Worm (Caenorhabditis elegans) whole organism, L4 larva: ENCODE measurements around the gene elli-1.
A peak's percentile ranks its signal among the peaks of the same experiment; 100 is the strongest.

Experiments
- F26F4.8 ChIP-seq: fragments of 200-800 bp; sonication (Bioruptor generic); conservative IDR thresholded peaks from 2 replicates; pipeline ENCODE4 v1.3.6; 2022; ENCODE audit warnings: missing genetic modification characterization, missing compliant biosample characterization
- F49E8.2 ChIP-seq: sonication (generic microtip); optimal IDR thresholded peaks from 2 replicates; lab custom pipeline; 2016; ENCODE audit warnings: missing compliant biosample characterization, mild to moderate bottlenecking, missing genetic modification characterization, borderline replicate concordance
- R02D3.7 ChIP-seq: fragments of 150-350 bp; sonication (generic microtip); optimal IDR thresholded peaks from 3 replicates; lab custom pipeline; 2014; ENCODE audit warnings: missing biosample characterization, missing genetic modification characterization
- T20F7.1 ChIP-seq: fragments of 200-800 bp; sonication (Bioruptor generic); optimal IDR thresholded peaks from 2 replicates; lab custom pipeline; 2018; ENCODE audit warnings: mild to moderate bottlenecking, missing genetic modification characterization, missing compliant biosample characterization
- Y105C5A.15 ChIP-seq: fragments of 200-800 bp; sonication (Bioruptor generic); IDR thresholded peaks from 2 replicates; pipeline ENCODE4 v1.3.6; 2022; ENCODE audit warnings: missing genetic modification characterization, missing compliant biosample characterization
- ZK337.2 ChIP-seq: fragments of 200-800 bp; sonication (Bioruptor generic); IDR thresholded peaks from 2 replicates; pipeline ENCODE4 v1.3.6; 2022; ENCODE audit warnings: missing genetic modification reagents, missing genetic modification characterization, missing compliant biosample characterization
- aha-1 ChIP-seq: fragments of 150-350 bp; peaks from one replicate; lab custom pipeline; 2014; ENCODE audit warnings: missing biosample characterization, missing genetic modification characterization
- aly-2 ChIP-seq: sonication (generic microtip); optimal IDR thresholded peaks from 2 replicates; lab custom pipeline; 2018; ENCODE audit warnings: missing biosample characterization, missing genetic modification characterization
- ama-1 ChIP-seq: fragments of 150-350 bp; optimal IDR thresholded peaks from 2 replicates; lab custom pipeline; 2014; ENCODE audit warnings: inconsistent platforms, mixed read lengths
- ceh-32 ChIP-seq: sonication (generic microtip); optimal IDR thresholded peaks from 2 replicates; lab custom pipeline; 2016; ENCODE audit warnings: mild to moderate bottlenecking, missing genetic modification characterization, missing compliant biosample characterization; ENCODE audit not compliant: poor library complexity
- daf-12 ChIP-seq: fragments of 150-350 bp; optimal IDR thresholded peaks from 2 replicates; lab custom pipeline; 2014; ENCODE audit warnings: missing biosample characterization, missing genetic modification reagents, missing genetic modification characterization
- daf-16 ChIP-seq, 3 experiments: sonication (generic microtip); optimal IDR thresholded peaks; 2 replicates each; lab custom pipeline; 2016 to 2017; ENCODE audit warnings: missing genetic modification characterization in 3 of 3, missing genetic modification reagents in 3 of 3, mild to moderate bottlenecking in 2 of 3, missing compliant biosample characterization in 2 of 3, missing biosample characterization in 1 of 3, moderate library complexity in 1 of 3
- dmd-6 ChIP-seq: fragments of 200-800 bp; sonication (Bioruptor generic); IDR thresholded peaks from 2 replicates; pipeline ENCODE4 v1.3.6; 2022; ENCODE audit warnings: missing genetic modification reagents, missing genetic modification characterization, missing compliant biosample characterization
- dpl-1 ChIP-seq: fragments of 150-350 bp; optimal IDR thresholded peaks from 2 replicates; lab custom pipeline; 2014; ENCODE audit warnings: missing biosample characterization, missing genetic modification reagents, missing genetic modification characterization
- dve-1 ChIP-seq: sonication (generic microtip); optimal IDR thresholded peaks from 2 replicates; lab custom pipeline; 2017; ENCODE audit warnings: antibody characterized with exemption, mild to moderate bottlenecking, missing genetic modification characterization, missing compliant biosample characterization; ENCODE audit not compliant: insufficient read depth
- egl-27 ChIP-seq: sonication (generic microtip); optimal IDR thresholded peaks from 3 replicates; lab custom pipeline; 2017; ENCODE audit warnings: missing biosample characterization, missing genetic modification reagents, missing genetic modification characterization
- fos-1 ChIP-seq: fragments of 150-350 bp; optimal IDR thresholded peaks from 2 replicates; lab custom pipeline; 2014; ENCODE audit warnings: missing biosample characterization, missing genetic modification characterization
- hif-1 ChIP-seq, 2 experiments: sonication (generic microtip); optimal IDR thresholded peaks; 2 replicates each; lab custom pipeline; 2016 to 2017; ENCODE audit warnings: missing compliant biosample characterization in 2 of 2, missing genetic modification characterization in 2 of 2, missing genetic modification reagents in 2 of 2, missing genotype in 2 of 2, mild to moderate bottlenecking in 1 of 2
- hlh-11 ChIP-seq: fragments of 200-800 bp; sonication (Bioruptor generic); optimal IDR thresholded peaks from 2 replicates; lab custom pipeline; 2018; ENCODE audit warnings: mild to moderate bottlenecking, missing genetic modification characterization, missing compliant biosample characterization
- hlh-30 ChIP-seq: sonication (generic microtip); optimal IDR thresholded peaks from 2 replicates; lab custom pipeline; 2017; ENCODE audit warnings: antibody characterized with exemption, mild to moderate bottlenecking, missing genetic modification characterization, missing compliant biosample characterization; ENCODE audit not compliant: insufficient read depth
- jun-1 ChIP-seq: fragments of 150-350 bp; optimal IDR thresholded peaks from 2 replicates; lab custom pipeline; 2014; ENCODE audit warnings: missing biosample characterization, missing genetic modification reagents, missing genetic modification characterization
- madf-9 ChIP-seq: fragments of 200-800 bp; sonication (Bioruptor generic); conservative IDR thresholded peaks from 2 replicates; pipeline ENCODE4 v1.3.6; 2022; ENCODE audit warnings: missing genetic modification reagents, missing genetic modification characterization, missing compliant biosample characterization
- mdt-29 ChIP-seq: fragments of 200-800 bp; sonication (Bioruptor generic); IDR thresholded peaks from 2 replicates; pipeline ENCODE4 v1.3.6; 2022; ENCODE audit warnings: missing genetic modification reagents, missing genetic modification characterization, missing compliant biosample characterization
- mep-1 ChIP-seq: fragments of 150-350 bp; sonication (generic microtip); optimal IDR thresholded peaks from 3 replicates; lab custom pipeline; 2014; ENCODE audit warnings: missing biosample characterization, missing genetic modification characterization
- nhr-102 ChIP-seq: sonication (generic microtip); optimal IDR thresholded peaks from 2 replicates; lab custom pipeline; 2016; ENCODE audit warnings: mild to moderate bottlenecking, missing genetic modification characterization, moderate library complexity, missing compliant biosample characterization
- nhr-25 ChIP-seq: sonication (generic microtip); optimal IDR thresholded peaks from 2 replicates; lab custom pipeline; 2017; ENCODE audit warnings: missing genetic modification characterization, mild to moderate bottlenecking, missing compliant biosample characterization, antibody characterized with exemption, moderate library complexity, borderline replicate concordance; ENCODE audit not compliant: insufficient read depth
- nhr-28 ChIP-seq: fragments of 150-350 bp; optimal IDR thresholded peaks from 2 replicates; lab custom pipeline; 2014; ENCODE audit warnings: missing biosample characterization, missing genetic modification characterization
- nhr-41 ChIP-seq: fragments of 200-800 bp; sonication (Bioruptor generic); IDR thresholded peaks from 2 replicates; pipeline ENCODE4 v1.3.6; 2022; ENCODE audit warnings: missing genetic modification reagents, missing genetic modification characterization, missing compliant biosample characterization
- nhr-42 ChIP-seq: fragments of 200-800 bp; sonication (Bioruptor generic); IDR thresholded peaks from 2 replicates; pipeline ENCODE4 v1.3.6; 2022; ENCODE audit warnings: missing genetic modification characterization, missing compliant biosample characterization
- nhr-6 ChIP-seq: fragments of 150-350 bp; optimal IDR thresholded peaks from 2 replicates; lab custom pipeline; 2014; ENCODE audit warnings: missing biosample characterization, missing genetic modification characterization
- php-3 ChIP-seq: fragments of 200-800 bp; sonication (Bioruptor generic); IDR thresholded peaks from 2 replicates; pipeline ENCODE4 v1.3.6; 2022; ENCODE audit warnings: missing genetic modification reagents, missing genetic modification characterization, missing compliant biosample characterization
- pqm-1 ChIP-seq: sonication (generic microtip); optimal IDR thresholded peaks from 2 replicates; lab custom pipeline; 2017; ENCODE audit warnings: missing biosample characterization, missing genetic modification characterization
- set-16 ChIP-seq: fragments of 200-800 bp; sonication (Bioruptor generic); IDR thresholded peaks from 2 replicates; pipeline ENCODE4 v1.3.6; 2022; ENCODE audit warnings: missing genetic modification reagents, missing genetic modification characterization, missing compliant biosample characterization
- skn-1 ChIP-seq: fragments of 150-350 bp; optimal IDR thresholded peaks from 2 replicates; lab custom pipeline; 2014; ENCODE audit warnings: missing biosample characterization, missing genetic modification characterization
- tag-97 ChIP-seq: fragments of 200-800 bp; sonication (Bioruptor generic); IDR thresholded peaks from 2 replicates; pipeline ENCODE4 v1.3.6; 2022; ENCODE audit warnings: missing genetic modification characterization, missing compliant biosample characterization
- tra-1 ChIP-seq: fragments of 200-800 bp; sonication (Bioruptor generic); IDR thresholded peaks from 2 replicates; pipeline ENCODE4 v1.3.6; 2022; ENCODE audit warnings: missing genetic modification reagents, missing genetic modification characterization, missing compliant biosample characterization
- unc-130 ChIP-seq: sonication (generic microtip); optimal IDR thresholded peaks from 2 replicates; lab custom pipeline; 2016; ENCODE audit warnings: missing genetic modification reagents, missing genetic modification characterization, missing compliant biosample characterization
- zag-1 ChIP-seq: fragments of 150-350 bp; optimal IDR thresholded peaks from 2 replicates; lab custom pipeline; 2014; ENCODE audit warnings: missing biosample characterization, missing genetic modification characterization
- zfp-3 ChIP-seq: fragments of 200-800 bp; sonication (Bioruptor generic); conservative IDR thresholded peaks from 2 replicates; pipeline ENCODE4 v1.3.6; 2022; ENCODE audit warnings: missing genetic modification reagents, missing genetic modification characterization, missing compliant biosample characterization
- zip-11 ChIP-seq: fragments of 200-800 bp; sonication (Bioruptor generic); IDR thresholded peaks from 2 replicates; pipeline ENCODE4 v1.3.6; 2022; ENCODE audit warnings: missing genetic modification characterization, missing compliant biosample characterization
- zip-2 ChIP-seq: fragments of 150-350 bp; optimal IDR thresholded peaks from 2 replicates; lab custom pipeline; 2014; ENCODE audit warnings: missing biosample characterization, missing genetic modification characterization
- ztf-7 ChIP-seq: fragments of 150-350 bp; optimal IDR thresholded peaks from 2 replicates; lab custom pipeline; 2014; ENCODE audit warnings: missing biosample characterization, missing genetic modification characterization

The elli-1 gene

ce11 chrIV:8729636-8730035, 25.0 kb downstream of the elli-1 start:
- TF ChIP-seq ztf-7 (tag; lab: Kevin White, UChicago) (no peak), aha-1 (tag; lab: Kevin White, UChicago) (peak; percentile 33), hlh-30 (tag; lab: Kevin White, UChicago) (peak; percentile 20), hlh-11 (tag; lab: Kevin White, UChicago) (peak; percentile 60), tag-97 (GFP tag; lab: Robert Waterston, UW) (no peak), daf-16 (GFP tag; optimal IDR thresholded peaks at IDR 0.05; lab: Kevin White, UChicago) (no peak), daf-16 (tag; optimal IDR thresholded peaks at IDR 0.05; lab: Kevin White, UChicago) (peak; percentile 63), nhr-102 (tag; lab: Kevin White, UChicago) (peak; percentile 6), F26F4.8 (GFP tag; lab: Robert Waterston, UW) (no peak), hif-1 (tag; optimal IDR thresholded peaks at IDR 0.05; lab: Kevin White, UChicago) (peak in 1 of 2 experiments; percentile 21), pqm-1 (tag; lab: Kevin White, UChicago) (peak; percentile 71), tra-1 (GFP tag; lab: Robert Waterston, UW) (peak; percentile 53; the same call in 1 of the 2 replicates), dve-1 (tag; lab: Kevin White, UChicago) (peak; percentile 53), nhr-28 (tag; lab: Kevin White, UChicago) (peak; percentile 40), dmd-6 (GFP tag; lab: Robert Waterston, UW) (peak; percentile 83), Y105C5A.15 (no peak), ama-1 (no peak), php-3 (GFP tag; lab: Robert Waterston, UW) (peak; percentile 22; the same call in 1 of the 2 replicates), ceh-32 (tag; lab: Kevin White, UChicago) (no peak)

DNA sequence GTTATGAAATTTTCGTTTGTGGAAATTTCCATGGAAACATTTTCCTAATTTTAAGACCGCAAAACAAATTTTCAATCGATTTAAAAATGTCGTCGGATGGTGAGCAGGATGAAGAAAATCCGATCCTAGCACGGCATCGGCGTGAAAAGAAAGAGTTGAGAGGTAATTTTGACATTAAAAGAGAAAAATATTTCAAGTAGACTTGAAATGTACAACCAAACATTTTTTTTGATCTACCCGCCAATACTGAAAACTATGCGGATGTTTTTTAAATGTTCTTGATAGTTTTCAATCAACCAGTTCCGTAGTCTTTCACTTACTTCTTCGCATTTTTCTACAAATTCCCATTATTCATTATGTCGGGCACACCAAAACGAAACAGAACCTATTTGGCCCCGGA, 26.5 kb downstream of the elli-1 start, which contains the start of gene otub-3:
Gene otub-3, plus strand, starts transcription at position 56 of the 400 bp plus-strand sequence.
- no peak for TF ChIP-seq set-16 (GFP tag; lab: Robert Waterston, UW)
- TF ChIP-seq F49E8.2 (tag; lab: Kevin White, UChicago) = peak; percentile 15

DNA sequence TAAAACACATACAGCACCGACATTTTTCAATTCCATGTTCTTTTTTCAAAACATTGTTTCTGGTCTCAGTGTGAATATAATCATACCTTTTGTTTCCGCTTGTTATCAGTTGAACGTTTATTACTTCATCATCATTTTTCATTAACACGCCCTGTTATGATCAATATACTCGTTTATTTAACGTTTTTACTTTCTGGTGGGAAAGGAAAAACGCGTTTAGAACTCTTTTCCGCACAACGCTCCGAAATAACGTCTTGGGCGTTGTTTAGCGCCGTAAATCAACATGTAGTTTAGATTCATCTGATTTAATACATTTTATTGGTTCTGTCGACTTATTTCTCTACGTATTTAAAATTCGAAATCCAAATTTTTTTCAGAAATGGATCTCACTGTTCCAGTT, 29.3 kb downstream of the elli-1 start, which contains the start of gene pgm-3:
Gene pgm-3, plus strand, starts transcription at position 378 of the 400 bp plus-strand sequence.
- TF ChIP-seq nhr-6 (tag; lab: Kevin White, UChicago) (no peak), T20F7.1 (GFP tag; lab: Kevin White, UChicago) (peak; percentile 84), fos-1 (tag; lab: Kevin White, UChicago) (no peak), zip-11 (no peak), nhr-102 (tag; lab: Kevin White, UChicago) (no peak), aly-2 (tag; lab: Kevin White, UChicago) (no peak), zfp-3 (GFP tag; lab: Robert Waterston, UW) (no peak), nhr-28 (tag; lab: Kevin White, UChicago) (peak; percentile 64), unc-130 (no peak), nhr-42 (GFP tag; lab: Robert Waterston, UW) (no peak), skn-1 (tag; lab: Kevin White, UChicago) (no peak), aha-1 (tag; lab: Kevin White, UChicago) (no peak), jun-1 (tag; lab: Kevin White, UChicago) (no peak), zip-2 (tag; lab: Kevin White, UChicago) (no peak), egl-27 (tag; lab: Kevin White, UChicago) (no peak), madf-9 (no peak), mep-1 (no peak), daf-16 (GFP tag; optimal IDR thresholded peaks at IDR 0.05; lab: Kevin White, UChicago) (no peak), daf-16 (tag; optimal IDR thresholded peaks at IDR 0.05; lab: Kevin White, UChicago) (peak; percentile 77), ZK337.2 (no peak), pqm-1 (tag; lab: Kevin White, UChicago) (peak; percentile 63), hlh-11 (tag; lab: Kevin White, UChicago) (peak; percentile 22), nhr-25 (tag; lab: Kevin White, UChicago) (no peak), R02D3.7 (tag; lab: Kevin White, UChicago) (peak; percentile 15), dpl-1 (GFP tag; lab: Kevin White, UChicago) (no peak), nhr-41 (no peak), daf-12 (tag; lab: Kevin White, UChicago) (no peak), mdt-29 (GFP tag; lab: Robert Waterston, UW) (no peak), zag-1 (no peak)
